Worm (Caenorhabditis elegans) whole organism, L1 larva: ENCODE data around the gene frm-10.

Experiments used
- alr-1 ChIP-seq: fragments of 200-800 bp; sonication (Bioruptor generic); optimal IDR thresholded peaks from 2 replicates; lab custom pipeline; 2018; ENCODE audit warnings: borderline replicate concordance, mild to moderate bottlenecking, missing genetic modification characterization, missing compliant biosample characterization
- blmp-1 ChIP-seq: fragments of 150-350 bp; optimal IDR thresholded peaks from 2 replicates; lab custom pipeline; 2014; ENCODE audit warnings: missing biosample characterization, missing genetic modification characterization
- elt-3 ChIP-seq, 6 experiments: fragments of 150-350 bp in 1 of 6; sonication (generic microtip); optimal IDR thresholded peaks; 2 replicates each; lab custom pipeline; 2017 to 2018; ENCODE audit warnings: missing biosample characterization in 6 of 6, missing genetic modification characterization in 6 of 6, inconsistent platforms in 1 of 6
- jun-1 ChIP-seq: fragments of 150-350 bp; optimal IDR thresholded peaks from 2 replicates; lab custom pipeline; 2014; ENCODE audit warnings: missing biosample characterization, missing genetic modification reagents, missing genetic modification characterization

DNA sequence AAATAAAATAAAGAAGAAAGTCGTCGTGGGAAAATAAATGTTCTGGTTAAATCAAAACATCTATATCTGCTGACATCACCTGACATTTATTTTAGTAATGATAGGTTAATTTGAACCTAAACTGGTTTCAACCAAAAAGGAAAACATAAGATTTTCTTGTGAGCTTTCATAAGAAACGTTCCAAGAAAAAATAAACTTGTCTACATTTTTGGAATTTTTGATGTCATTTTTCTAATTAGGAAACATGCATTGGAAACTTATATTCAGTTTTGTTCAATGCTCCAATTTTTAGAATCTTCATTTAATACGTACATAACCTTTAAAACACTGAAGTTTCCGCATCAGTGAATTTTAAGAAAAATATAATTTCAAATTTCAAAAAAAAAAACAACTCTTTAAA lies 22.7 kb downstream of the frm-10 start:
- TF ChIP-seq jun-1 (tag; lab: Kevin White, UChicago) (no peak), alr-1 (no peak), blmp-1 (no peak), elt-3 (tag; optimal IDR thresholded peaks at IDR 0.05; lab: Kevin White, UChicago) (no peak)
